Worm (Caenorhabditis elegans) whole organism, L2 larva: ENCODE measurements around the gene F23A7.8.
"Not testable (repeated sequence)": the region's sequence is repeated elsewhere in the genome, so short reads cannot be mapped to it uniquely, and the experiment has no call there.

Experiments used
- ZK546.5 ChIP-seq: sonication (generic microtip); optimal IDR thresholded peaks from 2 replicates; lab custom pipeline; 2017; ENCODE audit warnings: missing biosample characterization, missing genetic modification characterization
- aly-2 ChIP-seq: fragments of 150-350 bp; optimal IDR thresholded peaks from 2 replicates; lab custom pipeline; 2014; ENCODE audit warnings: missing biosample characterization, missing genetic modification characterization
- egl-27 ChIP-seq: sonication (generic microtip); optimal IDR thresholded peaks from 3 replicates; lab custom pipeline; 2017; ENCODE audit warnings: missing biosample characterization, missing genetic modification reagents, missing genetic modification characterization
- lin-11 ChIP-seq: fragments of 150-350 bp; sonication (generic microtip); optimal IDR thresholded peaks from 2 replicates; lab custom pipeline; 2014; ENCODE audit warnings: missing biosample characterization, missing genetic modification characterization, inconsistent platforms, mixed read lengths
- lin-13 ChIP-seq: fragments of 150-350 bp; optimal IDR thresholded peaks from 2 replicates; lab custom pipeline; 2014; ENCODE audit warnings: missing biosample characterization, missing genetic modification reagents, missing genetic modification characterization
- mab-5 ChIP-seq: fragments of 150-350 bp; optimal IDR thresholded peaks from 2 replicates; lab custom pipeline; 2014; ENCODE audit warnings: missing biosample characterization, missing genetic modification characterization
- nhr-77 ChIP-seq: fragments of 150-350 bp; optimal IDR thresholded peaks from 2 replicates; lab custom pipeline; 2014; ENCODE audit warnings: missing biosample characterization, missing genetic modification characterization
- zag-1 ChIP-seq: fragments of 150-350 bp; optimal IDR thresholded peaks from 2 replicates; lab custom pipeline; 2014; ENCODE audit warnings: missing biosample characterization, missing genetic modification characterization

ce11 chrX:16219710-16220109 lies 6.5 kb downstream of the F23A7.8 start, which contains the start of gene F23A7.3:
- not testable (repeated sequence) for TF ChIP-seq lin-13 (GFP tag; lab: Kevin White, UChicago); aly-2 (tag; lab: Kevin White, UChicago); egl-27 (tag; lab: Kevin White, UChicago); zag-1 (tag; lab: Kevin White, UChicago); nhr-77 (tag; lab: Kevin White, UChicago); mab-5 (tag; lab: Kevin White, UChicago); lin-11 (tag; lab: Kevin White, UChicago); ZK546.5 (tag; lab: Kevin White, UChicago)
